Fruit fly (Drosophila melanogaster): Measurements from ENCODE around the gene Mitofilin.

The Mitofilin gene

dm6 chr3R:22023041-22023626 lies at the start of gene Mitofilin, which contains the start of gene mRpL35:
Gene Mitofilin, minus strand, starts transcription at chr3R:22023335.
Gene mRpL35, plus strand, starts transcription at chr3R:22023527.
- TF ChIP-seq CG8478 (optimal IDR thresholded peaks at IDR 0.05), result no peak
- no peak for TF ChIP-seq psq (optimal IDR thresholded peaks at IDR 0.05)
- no peak for TF ChIP-seq usp (GFP tag; optimal IDR thresholded peaks at IDR 0.05)
- TF ChIP-seq pan (optimal IDR thresholded peaks at IDR 0.05), result no peak
- no peak for TF ChIP-seq EcR (GFP tag; optimal IDR thresholded peaks at IDR 0.05)
- TF ChIP-seq Dll (optimal IDR thresholded peaks at IDR 0.05), result no peak

dm6 chr3R:22072553-22072952 lies 49.4 kb upstream of the Mitofilin start:
- TF ChIP-seq EcR (GFP tag; optimal IDR thresholded peaks at IDR 0.05), result no peak
- TF ChIP-seq Dll (optimal IDR thresholded peaks at IDR 0.05), result no peak
- no peak for TF ChIP-seq usp (GFP tag; optimal IDR thresholded peaks at IDR 0.05)
- no peak for TF ChIP-seq CG8478 (optimal IDR thresholded peaks at IDR 0.05)
- no peak for TF ChIP-seq pan (optimal IDR thresholded peaks at IDR 0.05)
- TF ChIP-seq psq (optimal IDR thresholded peaks at IDR 0.05), result no peak

- TF ChIP-seq EcR (GFP tag; optimal IDR thresholded peaks at IDR 0.05) (no peak), pan (optimal IDR thresholded peaks at IDR 0.05) (no peak), psq (optimal IDR thresholded peaks at IDR 0.05) (no peak), usp (GFP tag; optimal IDR thresholded peaks at IDR 0.05) (no peak)
These were observed 48.5 kb upstream of the Mitofilin start for dm6 chr3R:22071628-22072027.

- TF ChIP-seq psq (optimal IDR thresholded peaks at IDR 0.05), result no peak
- TF ChIP-seq Dll (optimal IDR thresholded peaks at IDR 0.05), result no peak
- TF ChIP-seq EcR (GFP tag; optimal IDR thresholded peaks at IDR 0.05), result no peak
- TF ChIP-seq usp (GFP tag; optimal IDR thresholded peaks at IDR 0.05), result no peak
- no peak for TF ChIP-seq pan (optimal IDR thresholded peaks at IDR 0.05)
- TF ChIP-seq CG8478 (optimal IDR thresholded peaks at IDR 0.05), result no peak
These were observed 44.1 kb upstream of the Mitofilin start for dm6 chr3R:22067235-22067634.

dm6 chr3R:22066440-22066839 lies 43.3 kb upstream of the Mitofilin start:
- TF ChIP-seq EcR (GFP tag; optimal IDR thresholded peaks at IDR 0.05) (no peak), usp (GFP tag; optimal IDR thresholded peaks at IDR 0.05) (no peak), pan (optimal IDR thresholded peaks at IDR 0.05) (no peak), Dll (optimal IDR thresholded peaks at IDR 0.05) (no peak), psq (optimal IDR thresholded peaks at IDR 0.05) (no peak), CG8478 (optimal IDR thresholded peaks at IDR 0.05) (no peak)

- TF ChIP-seq pan (optimal IDR thresholded peaks at IDR 0.05) (no peak), CG8478 (optimal IDR thresholded peaks at IDR 0.05) (no peak)
These were observed 33.9 kb upstream of the Mitofilin start for dm6 chr3R:22057083-22057482.

dm6 chr3R:22053740-22054139 lies 30.6 kb upstream of the Mitofilin start:
- TF ChIP-seq psq (optimal IDR thresholded peaks at IDR 0.05) (no peak), usp (GFP tag; optimal IDR thresholded peaks at IDR 0.05) (no peak), Dll (optimal IDR thresholded peaks at IDR 0.05) (no peak), CG8478 (optimal IDR thresholded peaks at IDR 0.05) (no peak), pan (optimal IDR thresholded peaks at IDR 0.05) (no peak), EcR (GFP tag; optimal IDR thresholded peaks at IDR 0.05) (no peak)

dm6 chr3R:22053202-22053601 lies 30.1 kb upstream of the Mitofilin start:
- TF ChIP-seq pan (optimal IDR thresholded peaks at IDR 0.05), result no peak
- no peak for TF ChIP-seq psq (optimal IDR thresholded peaks at IDR 0.05)
- no peak for TF ChIP-seq Dll (optimal IDR thresholded peaks at IDR 0.05)
- no peak for TF ChIP-seq CG8478 (optimal IDR thresholded peaks at IDR 0.05)
- TF ChIP-seq usp (GFP tag; optimal IDR thresholded peaks at IDR 0.05), result no peak
- TF ChIP-seq EcR (GFP tag; optimal IDR thresholded peaks at IDR 0.05), result no peak

- TF ChIP-seq EcR (GFP tag; optimal IDR thresholded peaks at IDR 0.05) (no peak), CG8478 (optimal IDR thresholded peaks at IDR 0.05) (no peak), pan (optimal IDR thresholded peaks at IDR 0.05) (no peak), psq (optimal IDR thresholded peaks at IDR 0.05) (no peak), usp (GFP tag; optimal IDR thresholded peaks at IDR 0.05) (no peak), Dll (optimal IDR thresholded peaks at IDR 0.05) (no peak)
These were observed 29.1 kb upstream of the Mitofilin start for dm6 chr3R:22052235-22052634.

- no peak for TF ChIP-seq EcR (GFP tag; optimal IDR thresholded peaks at IDR 0.05)
- no peak for TF ChIP-seq usp (GFP tag; optimal IDR thresholded peaks at IDR 0.05)
- TF ChIP-seq pan (optimal IDR thresholded peaks at IDR 0.05), result no peak
- no peak for TF ChIP-seq CG8478 (optimal IDR thresholded peaks at IDR 0.05)
- no peak for TF ChIP-seq psq (optimal IDR thresholded peaks at IDR 0.05)
- TF ChIP-seq Dll (optimal IDR thresholded peaks at IDR 0.05), result no peak
These were observed 26.1 kb upstream of the Mitofilin start for dm6 chr3R:22049134-22049796.

- no peak for TF ChIP-seq usp (GFP tag; optimal IDR thresholded peaks at IDR 0.05)
- no peak for TF ChIP-seq psq (optimal IDR thresholded peaks at IDR 0.05)
These were observed 24.3 kb upstream of the Mitofilin start for dm6 chr3R:22047412-22047811.

dm6 chr3R:22046723-22047122 lies 23.6 kb upstream of the Mitofilin start:
- no peak for TF ChIP-seq pan (optimal IDR thresholded peaks at IDR 0.05)
- no peak for TF ChIP-seq EcR (GFP tag; optimal IDR thresholded peaks at IDR 0.05)
- no peak for TF ChIP-seq usp (GFP tag; optimal IDR thresholded peaks at IDR 0.05)
- no peak for TF ChIP-seq psq (optimal IDR thresholded peaks at IDR 0.05)
- TF ChIP-seq Dll (optimal IDR thresholded peaks at IDR 0.05), result no peak
- TF ChIP-seq CG8478 (optimal IDR thresholded peaks at IDR 0.05), result no peak

dm6 chr3R:22046231-22046630 lies 23.1 kb upstream of the Mitofilin start:
- no peak for TF ChIP-seq EcR (GFP tag; optimal IDR thresholded peaks at IDR 0.05)
- TF ChIP-seq Dll (optimal IDR thresholded peaks at IDR 0.05), result no peak
- TF ChIP-seq usp (GFP tag; optimal IDR thresholded peaks at IDR 0.05), result no peak
- no peak for TF ChIP-seq pan (optimal IDR thresholded peaks at IDR 0.05)
- no peak for TF ChIP-seq CG8478 (optimal IDR thresholded peaks at IDR 0.05)

All from whole organism.